Worm (Caenorhabditis elegans) whole organism, L2 larva: Measurements from ENCODE around the gene eff-1.

Experiments
- C34F6.9 ChIP-seq: fragments of 150-350 bp; optimal IDR thresholded peaks from 2 replicates; lab custom pipeline; 2014; ENCODE audit warnings: missing biosample characterization, missing genetic modification characterization
- F13H6.1 ChIP-seq: sonication (generic microtip); optimal IDR thresholded peaks from 2 replicates; lab custom pipeline; 2016; ENCODE audit warnings: missing genetic modification characterization, missing compliant biosample characterization
- R02D3.7 ChIP-seq: fragments of 150-350 bp; optimal IDR thresholded peaks from 2 replicates; lab custom pipeline; 2014; ENCODE audit warnings: missing biosample characterization, missing genetic modification characterization
- Y55F3AM.14 ChIP-seq: fragments of 200-800 bp; sonication (Bioruptor generic); optimal IDR thresholded peaks from 2 replicates; lab custom pipeline; 2018; ENCODE audit warnings: mild to moderate bottlenecking, missing genetic modification characterization, missing compliant biosample characterization
- ZK546.5 ChIP-seq: sonication (generic microtip); optimal IDR thresholded peaks from 2 replicates; lab custom pipeline; 2017; ENCODE audit warnings: missing biosample characterization, missing genetic modification characterization
- ama-1 ChIP-seq: fragments of 150-350 bp; optimal IDR thresholded peaks from 2 replicates; lab custom pipeline; 2018; ENCODE audit warnings: inconsistent platforms
- blmp-1 ChIP-seq: sonication (generic microtip); optimal IDR thresholded peaks from 2 replicates; lab custom pipeline; 2017; ENCODE audit warnings: missing genetic modification characterization, mild to moderate bottlenecking, missing compliant biosample characterization, antibody characterized with exemption, moderate library complexity; ENCODE audit not compliant: insufficient read depth
- ceh-16 ChIP-seq: fragments of 150-350 bp; optimal IDR thresholded peaks from 2 replicates; lab custom pipeline; 2014; ENCODE audit warnings: missing biosample characterization, missing genetic modification characterization
- ceh-82 ChIP-seq: fragments of 150-350 bp; optimal IDR thresholded peaks from 2 replicates; lab custom pipeline; 2014; ENCODE audit warnings: missing biosample characterization, missing genetic modification characterization
- crh-2 ChIP-seq: sonication (generic microtip); optimal IDR thresholded peaks from 2 replicates; lab custom pipeline; 2017; ENCODE audit warnings: missing biosample characterization, missing genetic modification characterization
- egl-27 ChIP-seq: sonication (generic microtip); optimal IDR thresholded peaks from 3 replicates; lab custom pipeline; 2017; ENCODE audit warnings: missing biosample characterization, missing genetic modification reagents, missing genetic modification characterization
- fos-1 ChIP-seq: fragments of 150-350 bp; optimal IDR thresholded peaks from 2 replicates; lab custom pipeline; 2014; ENCODE audit warnings: missing biosample characterization, missing genetic modification characterization
- lin-13 ChIP-seq: fragments of 150-350 bp; optimal IDR thresholded peaks from 2 replicates; lab custom pipeline; 2014; ENCODE audit warnings: missing biosample characterization, missing genetic modification reagents, missing genetic modification characterization
- lsy-2 ChIP-seq, 2 experiments: fragments of 150-350 bp in 1 of 2; sonication (generic microtip) in 1 of 2; optimal IDR thresholded peaks; 2 replicates each; lab custom pipeline; 2014 to 2017; ENCODE audit warnings: missing biosample characterization in 2 of 2, missing genetic modification characterization in 2 of 2
- mab-5 ChIP-seq: fragments of 150-350 bp; optimal IDR thresholded peaks from 2 replicates; lab custom pipeline; 2014; ENCODE audit warnings: missing biosample characterization, missing genetic modification characterization
- mdl-1 ChIP-seq, 2 experiments: fragments of 150-350 bp in 1 of 2; sonication (generic microtip) in 1 of 2; optimal IDR thresholded peaks; 2 replicates each; lab custom pipeline; 2017; ENCODE audit warnings: missing biosample characterization in 2 of 2, missing genetic modification characterization in 2 of 2
- nhr-10 ChIP-seq: sonication (generic microtip); optimal IDR thresholded peaks from 2 replicates; lab custom pipeline; 2017; ENCODE audit warnings: missing biosample characterization, missing genetic modification characterization
- nhr-11 ChIP-seq: fragments of 150-350 bp; optimal IDR thresholded peaks from 2 replicates; lab custom pipeline; 2014; ENCODE audit warnings: missing biosample characterization, missing genetic modification characterization
- nhr-12 ChIP-seq: fragments of 150-350 bp; optimal IDR thresholded peaks from 2 replicates; lab custom pipeline; 2014; ENCODE audit warnings: missing biosample characterization, missing genetic modification characterization
- nhr-21 ChIP-seq: fragments of 150-350 bp; optimal IDR thresholded peaks from 2 replicates; lab custom pipeline; 2014; ENCODE audit warnings: missing biosample characterization, missing genetic modification characterization
- nhr-23 ChIP-seq: fragments of 150-350 bp; optimal IDR thresholded peaks from 2 replicates; lab custom pipeline; 2014; ENCODE audit warnings: missing biosample characterization, missing genetic modification reagents, missing genetic modification characterization
- nhr-25 ChIP-seq: fragments of 150-350 bp; sonication (generic microtip); optimal IDR thresholded peaks from 3 replicates; lab custom pipeline; 2014; ENCODE audit warnings: missing biosample characterization, missing genetic modification characterization
- nhr-6 ChIP-seq: fragments of 150-350 bp; optimal IDR thresholded peaks from 2 replicates; lab custom pipeline; 2014; ENCODE audit warnings: missing biosample characterization, missing genetic modification characterization
- nhr-77 ChIP-seq: fragments of 150-350 bp; optimal IDR thresholded peaks from 2 replicates; lab custom pipeline; 2014; ENCODE audit warnings: missing biosample characterization, missing genetic modification characterization
- sem-4 ChIP-seq: fragments of 150-350 bp; optimal IDR thresholded peaks from 2 replicates; lab custom pipeline; 2014; ENCODE audit warnings: missing biosample characterization, missing genetic modification reagents, missing genetic modification characterization
- sma-3 ChIP-seq: sonication (generic microtip); optimal IDR thresholded peaks from 2 replicates; lab custom pipeline; 2016; ENCODE audit warnings: missing genetic modification reagents, missing genetic modification characterization, missing compliant biosample characterization
- snpc-4 ChIP-seq: fragments of 150-350 bp; optimal IDR thresholded peaks from 2 replicates; lab custom pipeline; 2014; ENCODE audit warnings: missing biosample characterization, missing genetic modification characterization
- unc-39 ChIP-seq: fragments of 150-350 bp; optimal IDR thresholded peaks from 2 replicates; lab custom pipeline; 2014; ENCODE audit warnings: missing biosample characterization, missing genetic modification characterization
- unc-55 ChIP-seq: fragments of 150-350 bp; sonication (generic microtip); optimal IDR thresholded peaks from 3 replicates; lab custom pipeline; 2014; ENCODE audit warnings: missing biosample characterization, missing genetic modification reagents, missing genetic modification characterization
- zag-1 ChIP-seq: fragments of 150-350 bp; optimal IDR thresholded peaks from 2 replicates; lab custom pipeline; 2014; ENCODE audit warnings: missing biosample characterization, missing genetic modification characterization
- ztf-11 ChIP-seq: sonication (generic microtip); optimal IDR thresholded peaks from 2 replicates; lab custom pipeline; 2017; ENCODE audit warnings: missing biosample characterization, missing genetic modification characterization

eff-1 gene

DNA sequence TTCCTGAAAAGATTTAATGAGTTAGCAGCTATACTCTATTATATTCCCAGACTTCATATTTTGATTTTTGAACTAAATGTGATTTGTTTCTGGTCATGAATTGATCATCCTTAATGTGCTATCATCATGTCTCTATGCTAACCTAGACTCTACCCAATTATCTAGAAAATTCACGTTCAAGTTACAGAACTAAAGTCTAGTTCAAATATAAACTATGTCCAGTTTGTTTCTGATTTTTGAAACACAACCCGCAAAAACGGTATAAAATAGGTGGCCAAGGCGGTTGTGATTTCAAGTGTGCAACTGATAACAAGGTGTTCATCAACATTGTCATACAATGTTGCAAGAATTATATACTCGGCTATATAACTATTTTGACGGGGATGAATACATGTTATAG lies 44.3 kb downstream of the eff-1 start, which contains the start of gene F49E12.10:
F49E12.10 (plus strand) TSS at position 301 of the 400 bp plus-strand sequence.
- no peak for TF ChIP-seq nhr-12 (tag; lab: Kevin White, UChicago)
- TF ChIP-seq ama-1 (lab: Kevin White, UChicago), result no peak
- TF ChIP-seq fos-1 (tag; lab: Kevin White, UChicago), result peak; percentile 54

DNA sequence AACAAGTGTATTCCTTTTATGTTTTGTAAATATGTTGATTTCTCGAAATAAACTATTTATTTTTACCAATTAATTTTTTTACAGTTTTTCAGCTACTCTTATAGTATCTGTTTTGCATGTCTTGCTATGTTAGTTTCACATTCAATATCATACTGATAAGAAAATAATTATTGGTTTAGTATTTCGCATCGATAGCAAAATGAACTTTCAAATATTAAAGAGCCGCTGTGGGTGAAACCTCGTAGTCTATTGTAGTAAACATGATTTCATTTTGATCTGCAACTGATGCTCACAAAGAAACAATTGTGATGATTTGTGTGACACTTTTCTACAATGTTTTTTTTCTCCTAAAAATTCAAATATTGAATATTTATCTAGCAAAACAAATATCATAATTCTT lies 45.7 kb downstream of the eff-1 start:
- TF ChIP-seq ZK546.5 (no peak), fos-1 (tag; lab: Kevin White, UChicago) (peak; percentile 55), unc-55 (GFP tag; lab: Kevin White, UChicago) (no peak)

DNA sequence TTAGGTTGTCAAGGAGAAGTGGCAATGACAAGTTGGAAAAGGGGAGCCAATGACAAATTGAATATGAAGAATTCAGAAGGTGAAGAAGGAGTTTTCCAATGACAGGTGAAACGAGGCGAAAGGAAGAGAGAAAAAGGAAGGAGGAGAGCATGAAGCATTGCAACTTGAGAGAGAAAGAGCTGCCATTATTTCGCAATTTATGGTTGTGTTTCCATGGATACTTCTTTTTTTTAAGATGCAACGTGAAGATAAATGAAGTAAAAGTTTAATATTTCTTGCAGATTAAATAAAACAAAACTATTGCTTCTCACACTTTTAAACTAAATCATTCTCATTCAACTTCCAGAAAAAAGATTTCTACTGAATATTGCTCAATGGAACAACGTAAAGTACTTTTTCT lies 47.7 kb downstream of the eff-1 start, which contains the start of gene F49E12.8:
F49E12.8 (minus strand) TSS at position 101 of the 400 bp plus-strand sequence.
- TF ChIP-seq nhr-77 (no peak), nhr-11 (no peak), nhr-23 (no peak), blmp-1 (no peak), sma-3 (no peak)

DNA sequence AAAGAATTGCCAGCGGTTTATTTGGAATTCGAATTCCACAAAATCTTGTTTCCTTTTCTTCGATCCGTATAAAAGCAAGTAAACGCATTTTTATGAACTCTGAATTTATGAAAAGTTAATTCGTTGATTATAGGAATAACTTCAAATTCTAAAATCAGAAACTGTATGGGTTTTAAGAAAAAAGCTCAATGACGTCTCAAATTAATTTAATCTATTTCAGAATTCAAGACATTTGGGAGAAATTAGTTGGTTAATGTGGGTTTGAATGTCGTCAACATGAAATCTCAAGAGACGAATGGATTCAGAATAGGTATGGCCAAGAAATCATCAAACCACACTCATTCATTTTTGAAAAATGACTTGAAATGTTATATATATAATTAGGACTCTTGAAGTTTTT lies 49.6 kb downstream of the eff-1 start, which contains the start of gene F49E12.7:
F49E12.7 (minus strand) TSS at position 101 of the 400 bp plus-strand sequence.
- TF ChIP-seq ama-1 (lab: Kevin White, UChicago) (no peak), ztf-11 (no peak), lsy-2 (tag; optimal IDR thresholded peaks at IDR 0.05; lab: Kevin White, UChicago) (no peak), nhr-25 (tag; lab: Kevin White, UChicago) (no peak), egl-27 (tag; lab: Kevin White, UChicago) (no peak), lin-13 (GFP tag; lab: Kevin White, UChicago) (no peak), snpc-4 (tag; lab: Kevin White, UChicago) (no peak), nhr-21 (no peak), nhr-23 (no peak), F13H6.1 (tag; lab: Kevin White, UChicago) (no peak), crh-2 (no peak), C34F6.9 (tag; lab: Kevin White, UChicago) (no peak), nhr-10 (tag; lab: Kevin White, UChicago) (no peak), sem-4 (tag; lab: Kevin White, UChicago) (no peak), mdl-1 (tag; optimal IDR thresholded peaks at IDR 0.05; lab: Kevin White, UChicago) (no peak), ceh-16 (tag; lab: Kevin White, UChicago) (no peak), zag-1 (tag; lab: Kevin White, UChicago) (no peak), R02D3.7 (tag; lab: Kevin White, UChicago) (no peak), ceh-82 (no peak)

DNA sequence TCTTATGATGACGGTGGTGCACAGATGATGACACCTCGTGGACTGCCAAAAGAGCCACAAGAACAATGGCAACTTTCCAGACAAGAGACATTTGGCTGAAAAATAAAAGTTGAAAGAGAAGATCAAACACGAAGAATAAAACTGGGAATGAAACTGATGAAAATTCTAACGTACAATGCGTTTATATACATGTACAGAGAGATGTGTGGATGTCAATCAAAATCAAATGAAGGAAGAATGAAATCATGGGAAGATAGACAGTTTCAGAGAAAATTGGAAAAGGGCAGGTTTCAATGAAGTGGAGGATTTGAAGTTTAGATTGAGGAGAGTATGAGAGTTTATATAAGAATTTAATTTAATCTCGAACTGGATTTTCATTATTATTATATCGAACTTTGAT lies 52.6 kb downstream of the eff-1 start, which contains the start of gene dod-23:
dod-23 (minus strand) TSS at position 101 of the 400 bp plus-strand sequence.
- TF ChIP-seq Y55F3AM.14 (GFP tag; lab: Kevin White, UChicago), result no peak
- no peak for TF ChIP-seq nhr-6 (tag; lab: Kevin White, UChicago)
- TF ChIP-seq ceh-16 (tag; lab: Kevin White, UChicago), result no peak
- no peak for TF ChIP-seq nhr-10 (tag; lab: Kevin White, UChicago)
- no peak for TF ChIP-seq mab-5 (tag; lab: Kevin White, UChicago)
- TF ChIP-seq, all 48 proteins: peak for 0

DNA sequence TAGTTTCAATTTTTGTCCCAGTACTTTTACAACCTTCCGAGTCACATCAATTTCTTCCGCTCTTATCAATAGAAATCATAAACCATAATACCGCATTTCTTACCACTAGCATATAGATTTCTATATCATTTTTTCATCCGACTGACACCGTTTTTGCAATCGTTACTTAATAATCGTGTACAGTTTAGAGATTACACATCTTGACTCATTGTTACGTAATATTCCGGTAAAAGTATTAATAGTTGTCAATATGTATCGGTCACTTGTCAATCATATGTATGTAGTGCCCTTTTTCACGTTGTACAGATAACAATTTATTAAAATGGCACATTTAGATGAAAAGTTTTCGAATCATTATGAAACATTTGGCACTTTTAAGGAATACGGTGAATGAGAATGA lies 53.5 kb downstream of the eff-1 start:
- TF ChIP-seq egl-27 (tag; lab: Kevin White, UChicago) (no peak), unc-39 (tag; lab: Kevin White, UChicago) (no peak), nhr-11 (no peak), fos-1 (tag; lab: Kevin White, UChicago) (peak; percentile 30), nhr-12 (tag; lab: Kevin White, UChicago) (no peak), nhr-6 (tag; lab: Kevin White, UChicago) (no peak)
